Worm (Caenorhabditis elegans) whole organism, early embryonic: ENCODE measurements around the gene eif-2Bgamma.

Experiments
- B0310.2 ChIP-seq: sonication (generic microtip); optimal IDR thresholded peaks from 2 replicates; lab custom pipeline; 2016; ENCODE audit warnings: mild to moderate bottlenecking, missing genetic modification characterization, missing compliant biosample characterization
- ama-1 ChIP-seq: fragments of 150-350 bp; optimal IDR thresholded peaks from 2 replicates; lab custom pipeline; 2014
- flt-1 ChIP-seq: fragments of 200-800 bp; sonication (Bioruptor generic); IDR thresholded peaks from 2 replicates; pipeline ENCODE4 v1.3.6; 2022; ENCODE audit warnings: missing genetic modification characterization, missing compliant biosample characterization
- pes-1 ChIP-seq: fragments of 200-800 bp; sonication (Bioruptor generic); IDR thresholded peaks from 2 replicates; pipeline ENCODE4 v1.3.6; 2022; ENCODE audit warnings: missing genetic modification reagents, missing genetic modification characterization, missing compliant biosample characterization
- sea-1 ChIP-seq: fragments of 200-800 bp; sonication (Bioruptor generic); conservative IDR thresholded peaks from 2 replicates; pipeline ENCODE4 v1.3.6; 2022; ENCODE audit warnings: missing genetic modification characterization, missing compliant biosample characterization
- tra-4 ChIP-seq: sonication (generic microtip); optimal IDR thresholded peaks from 2 replicates; lab custom pipeline; 2017; ENCODE audit warnings: missing genetic modification characterization, missing compliant biosample characterization

DNA sequence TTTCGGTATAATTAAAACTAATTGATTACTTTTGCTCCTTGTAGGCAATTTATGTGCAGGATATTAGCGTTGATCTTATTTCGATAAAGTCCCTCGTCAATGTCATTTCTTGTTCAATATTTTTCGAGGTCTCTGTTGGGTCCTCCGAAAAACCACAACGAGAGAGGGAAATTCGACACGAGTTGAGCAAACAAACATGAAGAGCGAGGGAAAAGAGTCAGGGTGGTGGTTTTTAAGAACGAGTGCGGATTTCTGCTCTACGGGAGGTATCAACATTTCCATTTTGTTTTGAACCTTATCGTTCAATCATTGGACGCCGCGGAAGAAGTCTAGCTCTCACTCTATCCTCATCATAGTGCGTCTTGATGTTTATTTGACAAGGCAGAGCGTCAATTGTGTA is 32.7 kb downstream of the eif-2Bgamma start:
- no peak for TF ChIP-seq pes-1 (GFP tag; lab: Robert Waterston, UW)
- no peak for TF ChIP-seq sea-1 (GFP tag; lab: Robert Waterston, UW)
- no peak for TF ChIP-seq ama-1 (lab: Kevin White, UChicago)
- no peak for TF ChIP-seq flt-1 (GFP tag; lab: Robert Waterston, UW)
- no peak for TF ChIP-seq tra-4 (tag; lab: Kevin White, UChicago)
- TF ChIP-seq B0310.2 (tag; lab: Kevin White, UChicago): no peak
